Fruit fly (Drosophila melanogaster) whole organism, embryonic: ENCODE results near the gene CG13829.
A peak's percentile ranks its signal among the peaks of the same experiment; 100 is the strongest.

Experiments used
- Abd-B ChIP-seq: fragments of 200-800 bp; sonication (Bioruptor generic); optimal IDR thresholded peaks from 2 replicates; lab custom pipeline; 2018; ENCODE audit warnings: missing biosample characterization, mild to moderate bottlenecking, missing genetic modification characterization, moderate library complexity
- CG10274 ChIP-seq: fragments of 200-800 bp; sonication (Bioruptor generic); optimal IDR thresholded peaks from 3 replicates; lab custom pipeline; 2017; ENCODE audit warnings: missing biosample characterization, mild to moderate bottlenecking, missing genetic modification characterization
- CG10366 ChIP-seq: fragments of 200-800 bp; sonication (Bioruptor generic); IDR thresholded peaks from 2 replicates; pipeline ENCODE4 v1.3.6; 2022; ENCODE audit warnings: missing biosample characterization, missing genetic modification characterization
- CG10654 ChIP-seq: fragments of 200-800 bp; sonication (Bioruptor generic); optimal IDR thresholded peaks from 2 replicates; lab custom pipeline; 2016; ENCODE audit warnings: missing biosample characterization, missing genetic modification characterization
- CG10979 ChIP-seq: fragments of 200-800 bp; sonication (Bioruptor generic); optimal IDR thresholded peaks from 2 replicates; lab custom pipeline; 2018; ENCODE audit warnings: missing biosample characterization, mild to moderate bottlenecking, missing genetic modification characterization, moderate library complexity
- CG11398 ChIP-seq: fragments of 200-800 bp; sonication (Bioruptor generic); optimal IDR thresholded peaks from 2 replicates; lab custom pipeline; 2016; ENCODE audit warnings: missing biosample characterization, missing genetic modification characterization
- CG11456 ChIP-seq: fragments of 200-800 bp; sonication (Bioruptor generic); IDR thresholded peaks from 3 replicates; pipeline ENCODE4 v1.3.6; 2022; ENCODE audit warnings: missing biosample characterization, missing genetic modification characterization
- CG11723 ChIP-seq: fragments of 200-800 bp; sonication (Bioruptor generic); optimal IDR thresholded peaks from 2 replicates; lab custom pipeline; 2017; ENCODE audit warnings: missing biosample characterization, mild to moderate bottlenecking, missing genetic modification characterization
- CG12071 ChIP-seq: fragments of 200-800 bp; sonication (Bioruptor generic); optimal IDR thresholded peaks from 3 replicates; lab custom pipeline; 2018; ENCODE audit warnings: missing biosample characterization, mild to moderate bottlenecking, missing genetic modification characterization
- CG12236 ChIP-seq: fragments of 200-800 bp; sonication (Bioruptor generic); optimal IDR thresholded peaks from 2 replicates; lab custom pipeline; 2016; ENCODE audit warnings: missing biosample characterization, missing genetic modification characterization
- CG14860 ChIP-seq: fragments of 200-800 bp; sonication (Bioruptor generic); IDR thresholded peaks from 3 replicates; pipeline ENCODE4 v1.3.6; 2022; ENCODE audit warnings: missing biosample characterization, missing genetic modification characterization; ENCODE audit not compliant: partially characterized antibody
- CG16813 ChIP-seq: fragments of 200-800 bp; sonication (Bioruptor generic); IDR thresholded peaks from 3 replicates; pipeline ENCODE4 v1.3.6; 2022; ENCODE audit warnings: missing biosample characterization, missing genetic modification characterization; ENCODE audit not compliant: partially characterized antibody
- CG17912 ChIP-seq: fragments of 200-800 bp; sonication (Bioruptor generic); optimal IDR thresholded peaks from 2 replicates; lab custom pipeline; 2018; ENCODE audit warnings: missing biosample characterization, mild to moderate bottlenecking, missing genetic modification characterization
- CG2712 ChIP-seq: fragments of 200-800 bp; optimal IDR thresholded peaks from 3 replicates; lab custom pipeline; 2019; ENCODE audit warnings: missing biosample characterization, mild to moderate bottlenecking, missing genetic modification characterization, moderate library complexity
- CG31441 ChIP-seq: fragments of 200-800 bp; sonication (Bioruptor generic); IDR thresholded peaks from 2 replicates; pipeline ENCODE4 v1.3.6; 2022; ENCODE audit warnings: missing biosample characterization, missing genetic modification characterization
- CG6272 ChIP-seq: fragments of 200-800 bp; sonication (Bioruptor generic); IDR thresholded peaks from 2 replicates; pipeline ENCODE4 v1.3.6; 2022; ENCODE audit warnings: missing biosample characterization, missing genetic modification characterization
- CG9876 ChIP-seq: fragments of 200-800 bp; sonication (Bioruptor generic); optimal IDR thresholded peaks from 2 replicates; lab custom pipeline; 2016; ENCODE audit warnings: missing biosample characterization, missing genetic modification characterization
- CG9932 ChIP-seq: fragments of 200-800 bp; sonication (Bioruptor generic); IDR thresholded peaks from 2 replicates; pipeline ENCODE4 v1.3.6; 2022; ENCODE audit warnings: missing biosample characterization, missing genetic modification characterization
- Chrac-16 ChIP-seq: fragments of 200-800 bp; sonication (Bioruptor generic); optimal IDR thresholded peaks from 3 replicates; lab custom pipeline; 2016; ENCODE audit warnings: missing biosample characterization, missing genetic modification characterization
- Deaf1 ChIP-seq: fragments of 200-800 bp; optimal IDR thresholded peaks from 3 replicates; lab custom pipeline; 2019; ENCODE audit warnings: missing biosample characterization, mild to moderate bottlenecking, missing genetic modification characterization, moderate library complexity
- Drgx ChIP-seq: fragments of 200-800 bp; sonication (Bioruptor generic); IDR thresholded peaks from 2 replicates; pipeline ENCODE4 v1.3.6; 2022; ENCODE audit warnings: missing biosample characterization, missing genetic modification characterization
- Fer3 ChIP-seq: fragments of 200-800 bp; sonication (Bioruptor generic); optimal IDR thresholded peaks from 2 replicates; lab custom pipeline; 2018; ENCODE audit warnings: missing biosample characterization, mild to moderate bottlenecking, missing genetic modification characterization, moderate library complexity
- Hand ChIP-seq: fragments of 200-800 bp; sonication (Bioruptor generic); optimal IDR thresholded peaks from 2 replicates; lab custom pipeline; 2017; ENCODE audit warnings: mild to moderate bottlenecking, missing biosample characterization, missing genetic modification reagents, missing genetic modification characterization
- Hr51 ChIP-seq, 2 experiments: fragments of 200-800 bp; sonication (Bioruptor generic); optimal IDR thresholded peaks; 2 replicates in 1 of 2; 3 replicates in 1 of 2; lab custom pipeline; 2016 to 2018; ENCODE audit warnings: missing biosample characterization in 2 of 2, missing genetic modification characterization in 2 of 2, mild to moderate bottlenecking in 1 of 2, moderate library complexity in 1 of 2
- Lim3 ChIP-seq: fragments of 200-800 bp; sonication (Bioruptor generic); IDR thresholded peaks from 2 replicates; pipeline ENCODE4 v1.3.6; 2022; ENCODE audit warnings: missing biosample characterization, missing genetic modification characterization
- Mes4 ChIP-seq: fragments of 200-800 bp; sonication (Bioruptor generic); optimal IDR thresholded peaks from 2 replicates; lab custom pipeline; 2016; ENCODE audit warnings: missing biosample characterization, missing genetic modification characterization
- Oaz ChIP-seq: fragments of 200-800 bp; sonication (Bioruptor generic); IDR thresholded peaks from 2 replicates; pipeline ENCODE4 v1.3.6; 2022; ENCODE audit warnings: missing biosample characterization, missing genetic modification characterization
- Oli ChIP-seq: fragments of 200-800 bp; sonication (Bioruptor generic); optimal IDR thresholded peaks from 2 replicates; lab custom pipeline; 2018; ENCODE audit warnings: missing biosample characterization, mild to moderate bottlenecking, missing genetic modification characterization, moderate library complexity
- Side ChIP-seq: fragments of 200-800 bp; sonication (Bioruptor generic); optimal IDR thresholded peaks from 2 replicates; lab custom pipeline; 2016; ENCODE audit warnings: missing biosample characterization, missing genetic modification characterization
- Six4 ChIP-seq: fragments of 200-800 bp; sonication (Bioruptor generic); optimal IDR thresholded peaks from 2 replicates; lab custom pipeline; 2016; ENCODE audit warnings: missing biosample characterization, missing genetic modification characterization
- Usf ChIP-seq: fragments of 200-800 bp; sonication (Bioruptor generic); optimal IDR thresholded peaks from 2 replicates; lab custom pipeline; 2017; ENCODE audit warnings: missing genotype, missing biosample characterization, missing genetic modification characterization
- ap ChIP-seq: fragments of 200-800 bp; sonication (Bioruptor generic); IDR thresholded peaks from 2 replicates; pipeline ENCODE4 v1.3.6; 2022; ENCODE audit warnings: missing biosample characterization, missing genetic modification characterization
- ara ChIP-seq: fragments of 200-800 bp; sonication (Bioruptor generic); IDR thresholded peaks from 2 replicates; pipeline ENCODE4 v1.3.6; 2022; ENCODE audit warnings: missing biosample characterization, missing genetic modification characterization
- ato ChIP-seq: fragments of 200-800 bp; sonication (Bioruptor generic); IDR thresholded peaks from 2 replicates; pipeline ENCODE4 v1.3.6; 2022; ENCODE audit warnings: missing biosample characterization, missing genetic modification characterization; ENCODE audit not compliant: partially characterized antibody
- bigmax ChIP-seq: fragments of 200-800 bp; sonication (Bioruptor generic); optimal IDR thresholded peaks from 2 replicates; lab custom pipeline; 2018; ENCODE audit warnings: missing biosample characterization, mild to moderate bottlenecking, missing genetic modification characterization
- fd102C ChIP-seq: fragments of 200-800 bp; sonication (Bioruptor generic); optimal IDR thresholded peaks from 2 replicates; lab custom pipeline; 2018; ENCODE audit warnings: missing biosample characterization, mild to moderate bottlenecking, missing genetic modification characterization, moderate library complexity
- fu2 ChIP-seq: fragments of 200-800 bp; sonication (Bioruptor generic); optimal IDR thresholded peaks from 2 replicates; lab custom pipeline; 2016; ENCODE audit warnings: missing biosample characterization, missing genetic modification characterization
- hb ChIP-seq: fragments of 200-800 bp; sonication (Bioruptor generic); IDR thresholded peaks from 3 replicates; pipeline ENCODE4 v1.3.6; 2022; ENCODE audit warnings: missing biosample characterization, missing genetic modification characterization; ENCODE audit not compliant: partially characterized antibody
- her ChIP-seq: fragments of 200-800 bp; sonication (Bioruptor generic); optimal IDR thresholded peaks from 2 replicates; lab custom pipeline; 2016; ENCODE audit warnings: missing biosample characterization, missing genetic modification characterization
- lbe ChIP-seq: fragments of 200-800 bp; sonication (Bioruptor generic); optimal IDR thresholded peaks from 2 replicates; lab custom pipeline; 2016; ENCODE audit warnings: missing biosample characterization, mild to moderate bottlenecking, missing genetic modification characterization
- lov ChIP-seq, 2 experiments: fragments of 200-800 bp in 1 of 2; fragments of >200 bp in 1 of 2; sonication (Bioruptor generic) in 1 of 2; IDR thresholded peaks in 1 of 2; optimal IDR thresholded peaks in 1 of 2; 2 replicates in 1 of 2; 3 replicates in 1 of 2; pipeline versions ENCODE4 v1.3.6 to Lab custom; 2017 to 2022; ENCODE audit warnings: missing biosample characterization in 1 of 2, missing genetic modification characterization in 1 of 2
- nerfin-2 ChIP-seq: fragments of 200-800 bp; sonication (Bioruptor generic); IDR thresholded peaks from 2 replicates; pipeline ENCODE4 v1.3.6; 2022; ENCODE audit warnings: missing biosample characterization, missing genetic modification characterization; ENCODE audit not compliant: partially characterized antibody
- pfk ChIP-seq: fragments of 200-800 bp; sonication (Bioruptor generic); optimal IDR thresholded peaks from 2 replicates; lab custom pipeline; 2018; ENCODE audit warnings: missing biosample characterization, mild to moderate bottlenecking, missing genetic modification characterization, moderate library complexity
- pros ChIP-seq: fragments of 200-800 bp; sonication (Bioruptor generic); optimal IDR thresholded peaks from 3 replicates; lab custom pipeline; 2019; ENCODE audit warnings: missing biosample characterization, mild to moderate bottlenecking, missing genetic modification characterization, moderate library complexity
- ranshi ChIP-seq: fragments of 200-800 bp; sonication (Bioruptor generic); IDR thresholded peaks from 2 replicates; pipeline ENCODE4 v1.3.6; 2022; ENCODE audit warnings: missing biosample characterization, missing genetic modification characterization
- sqz ChIP-seq: fragments of 200-800 bp; sonication (Bioruptor generic); optimal IDR thresholded peaks from 3 replicates; lab custom pipeline; 2018; ENCODE audit warnings: missing biosample characterization, mild to moderate bottlenecking, missing genetic modification characterization
- tap ChIP-seq: fragments of 200-800 bp; optimal IDR thresholded peaks from 3 replicates; lab custom pipeline; 2019; ENCODE audit warnings: missing biosample characterization, mild to moderate bottlenecking, missing genetic modification characterization, moderate library complexity
- ttk ChIP-seq: fragments of 200-800 bp; sonication (Bioruptor generic); IDR thresholded peaks from 2 replicates; pipeline ENCODE4 v2.1.2; 2022; ENCODE audit warnings: missing biosample characterization, missing genetic modification characterization
- tup ChIP-seq: fragments of 200-800 bp; sonication (Bioruptor generic); optimal IDR thresholded peaks from 2 replicates; lab custom pipeline; 2016; ENCODE audit warnings: missing biosample characterization, mild to moderate bottlenecking, missing genetic modification characterization, moderate library complexity

CG13829 gene

dm6 chr3R:23173393-23173981, 12.3 kb upstream of the CG13829 start, which contains the start of gene CG46310 (continued):
- peak; percentile 44 for TF ChIP-seq Six4 (GFP tag; lab: Kevin White, UChicago)
- TF ChIP-seq CG12236 (GFP tag; lab: Kevin White, UChicago), result no peak
- peak; percentile 56 for TF ChIP-seq CG12071 (GFP tag; lab: Kevin White, UChicago)
- peak; percentile 34 for TF ChIP-seq Usf (GFP tag; lab: Kevin White, UChicago)
- peak; percentile 86 for TF ChIP-seq Drgx (GFP tag; lab: Robert Waterston, UW)
- TF ChIP-seq ara, result peak; percentile 68
- peak; percentile 40; the same call in 1 of the 2 replicates for TF ChIP-seq ap (GFP tag; lab: Robert Waterston, UW)
- no peak for TF ChIP-seq CG9876 (GFP tag; lab: Kevin White, UChicago)
- peak; percentile 60 for TF ChIP-seq CG10979
- TF ChIP-seq Deaf1 (tag; lab: Kevin White, UChicago), result peak; percentile 35
- TF ChIP-seq CG6272 (GFP tag; lab: Robert Waterston, UW), result peak; percentile 56; the same call in 1 of the 2 replicates
- TF ChIP-seq fd102C (GFP tag; lab: Kevin White, UChicago), result no peak
- peak; percentile 16 for TF ChIP-seq CG11723 (GFP tag; lab: Kevin White, UChicago)
- TF ChIP-seq Oaz (GFP tag; lab: Robert Waterston, UW), result peak; percentile 4; the same call in 1 of the 2 replicates
- TF ChIP-seq bigmax (GFP tag; lab: Kevin White, UChicago), result no peak
- TF ChIP-seq her (GFP tag; lab: Kevin White, UChicago), result no peak
- peak; percentile 65 for TF ChIP-seq CG9932 (GFP tag; lab: Robert Waterston, UW)
- no peak for TF ChIP-seq sqz (GFP tag; lab: Kevin White, UChicago)
- TF ChIP-seq CG10654 (GFP tag; lab: Kevin White, UChicago), result peak; percentile 58
- peak; percentile 64 for TF ChIP-seq Fer3 (tag; lab: Kevin White, UChicago)
- TF ChIP-seq ato (GFP tag; lab: Robert Waterston, UW), result no peak
- no peak for TF ChIP-seq lov (optimal IDR thresholded peaks at IDR 0.05; lab: Kevin White, UChicago)
- 0 out of 3 replicates have a peak, but pooled peaks have one; percentile 57 for TF ChIP-seq lov (GFP tag; IDR thresholded peaks at IDR 0.05; lab: Robert Waterston, UW)
- TF ChIP-seq ttk (GFP tag; lab: Robert Waterston, UW), result peak; percentile 81
- peak; percentile 63 for TF ChIP-seq Oli (tag; lab: Kevin White, UChicago)
- peak; percentile 86 for TF ChIP-seq ranshi (GFP tag; lab: Robert Waterston, UW)
- no peak for TF ChIP-seq CG17912 (GFP tag; lab: Kevin White, UChicago)
- peak; percentile 12 for TF ChIP-seq Side (GFP tag; lab: Kevin White, UChicago)
- no peak for TF ChIP-seq CG14860 (GFP tag; lab: Robert Waterston, UW)
- TF ChIP-seq fu2, result no peak
- peak; percentile 88 for TF ChIP-seq CG11456
- peak; percentile 31 for TF ChIP-seq Chrac-16 (GFP tag; lab: Kevin White, UChicago)
- TF ChIP-seq tap (tag; lab: Kevin White, UChicago), result peak; percentile 34
- no peak for TF ChIP-seq CG10274
- TF ChIP-seq CG16813 (GFP tag; lab: Robert Waterston, UW), result no peak
- TF ChIP-seq pfk (GFP tag; lab: Kevin White, UChicago), result peak; percentile 8
- peak in 1 of 2 experiments; percentile 70 for TF ChIP-seq Hr51 (GFP tag; optimal IDR thresholded peaks at IDR 0.05; lab: Kevin White, UChicago)
- no peak for TF ChIP-seq Mes4
- TF ChIP-seq CG11398 (GFP tag; lab: Kevin White, UChicago), result no peak
- TF ChIP-seq tup (GFP tag; lab: Kevin White, UChicago), result no peak
- TF ChIP-seq pros (GFP tag; lab: Kevin White, UChicago), result no peak
- TF ChIP-seq CG31441 (GFP tag; lab: Robert Waterston, UW), result peak; percentile 85
- peak; percentile 75 for TF ChIP-seq Hand (GFP tag; lab: Kevin White, UChicago)
- no peak for TF ChIP-seq nerfin-2 (GFP tag; lab: Robert Waterston, UW)
- no peak for TF ChIP-seq hb
- no peak for TF ChIP-seq Abd-B (GFP tag; lab: Kevin White, UChicago)
- TF ChIP-seq CG10366 (GFP tag; lab: Robert Waterston, UW), result peak; percentile 65
- TF ChIP-seq Lim3 (GFP tag; lab: Robert Waterston, UW), result no peak
- peak; percentile 88 for TF ChIP-seq CG2712 (tag; lab: Kevin White, UChicago)
- peak; percentile 91 for TF ChIP-seq lbe (GFP tag; lab: Kevin White, UChicago)
